Worm (Caenorhabditis elegans) whole organism, young adult: Measurements from ENCODE around the gene M03C11.3.
A peak's percentile ranks its signal among the peaks of the same experiment; 100 is the strongest.

Experiments used
- aptf-3 ChIP-seq: fragments of 200-800 bp; sonication (Bioruptor generic); IDR thresholded peaks from 2 replicates; pipeline ENCODE4 v1.3.6; 2022; ENCODE audit warnings: missing genetic modification characterization, missing compliant biosample characterization
- chd-7 ChIP-seq: sonication (generic microtip); optimal IDR thresholded peaks from 2 replicates; lab custom pipeline; 2016; ENCODE audit warnings: mild to moderate bottlenecking, missing genetic modification characterization, moderate library complexity, missing compliant biosample characterization
- him-1 ChIP-seq: sonication (generic microtip); optimal IDR thresholded peaks from 2 replicates; lab custom pipeline; 2016; ENCODE audit warnings: missing genotype, missing genetic modification reagents, missing genetic modification characterization, missing compliant biosample characterization
- snpc-3.4 ChIP-seq: sonication (generic microtip); optimal IDR thresholded peaks from 2 replicates; lab custom pipeline; 2017; ENCODE audit warnings: missing genetic modification characterization, mild to moderate bottlenecking, missing compliant biosample characterization, antibody characterized with exemption, moderate library complexity, missing genotype, missing genetic modification reagents
- somi-1 ChIP-seq: fragments of 200-800 bp; sonication (Bioruptor generic); optimal IDR thresholded peaks from 2 replicates; lab custom pipeline; 2018; ENCODE audit warnings: mild to moderate bottlenecking, missing genetic modification characterization, missing compliant biosample characterization

DNA sequence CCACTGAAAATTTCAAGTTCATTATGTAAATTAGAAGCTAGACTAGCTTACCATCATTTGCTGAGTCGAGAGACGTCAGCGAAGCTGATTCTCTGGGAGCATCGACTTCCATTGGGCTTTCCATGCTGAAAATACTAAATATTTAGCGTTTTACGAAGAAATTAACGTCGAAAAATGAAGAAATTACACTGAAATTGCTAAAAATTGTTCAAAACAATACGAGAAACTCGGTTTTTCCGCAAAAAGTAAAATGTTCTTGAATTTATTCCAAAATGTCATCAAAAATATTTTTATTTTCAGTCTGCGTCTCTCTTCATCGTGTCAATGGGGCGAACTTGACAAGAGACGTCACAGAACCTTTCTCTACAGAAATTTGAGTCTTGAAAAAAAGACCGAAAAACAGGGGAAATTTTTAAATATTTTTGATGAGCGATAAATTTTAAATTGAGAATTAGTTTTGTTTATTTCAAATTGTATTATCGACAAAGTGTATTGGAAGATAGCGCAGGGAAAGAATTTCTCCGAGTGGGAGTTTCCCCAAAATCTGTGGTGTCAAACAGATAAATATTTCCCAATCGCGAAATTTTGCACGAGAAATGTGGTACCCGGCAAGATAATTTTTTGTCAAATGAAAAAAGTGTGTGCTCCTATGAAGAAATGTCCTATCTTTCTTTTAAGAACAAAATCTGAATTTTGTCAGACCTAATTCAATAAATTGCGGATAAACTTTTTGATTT, 55.7 kb downstream of the M03C11.3 start, which contains the start of gene ecps-1:
- TF ChIP-seq aptf-3 (GFP tag; lab: Robert Waterston, UW) = no peak
- TF ChIP-seq him-1 = no peak
- peak; percentile 91 for TF ChIP-seq snpc-3.4 (tag; lab: Kevin White, UChicago)
- no peak for TF ChIP-seq chd-7 (tag; lab: Kevin White, UChicago)
- peak; percentile 48 for TF ChIP-seq somi-1
